Fruit fly (Drosophila melanogaster) whole organism, prepupa: ENCODE data around the gene Bsg.

Experiments used
- CG3032 ChIP-seq: fragments of 200-800 bp; optimal IDR thresholded peaks from 2 replicates; lab custom pipeline; 2019; ENCODE audit warnings: missing biosample characterization, mild to moderate bottlenecking, missing genetic modification characterization, moderate library complexity
- CG4318 ChIP-seq: fragments of 200-800 bp; sonication (Bioruptor generic); optimal IDR thresholded peaks from 3 replicates; lab custom pipeline; 2017; ENCODE audit warnings: missing biosample characterization, mild to moderate bottlenecking, missing genetic modification characterization
- CG6808 ChIP-seq: fragments of 200-800 bp; sonication (Bioruptor generic); optimal IDR thresholded peaks from 3 replicates; lab custom pipeline; 2017; ENCODE audit warnings: missing biosample characterization, missing genetic modification characterization, mild to moderate bottlenecking, moderate library complexity, missing genetic modification reagents
- CG8119 ChIP-seq: fragments of 200-800 bp; sonication (Bioruptor generic); IDR thresholded peaks from 3 replicates; pipeline ENCODE4 v1.3.6; 2022; ENCODE audit warnings: missing biosample characterization, missing genetic modification characterization
- Sox15 ChIP-seq: fragments of 200-800 bp; sonication (Bioruptor generic); optimal IDR thresholded peaks from 3 replicates; lab custom pipeline; 2016; ENCODE audit warnings: missing biosample characterization, missing genetic modification characterization
- dsx ChIP-seq: fragments of 200-800 bp; optimal IDR thresholded peaks from 3 replicates; lab custom pipeline; 2019; ENCODE audit warnings: missing biosample characterization, mild to moderate bottlenecking, missing genetic modification characterization, moderate library complexity; ENCODE audit not compliant: poor library complexity, severe bottlenecking
- vri ChIP-seq: fragments of 200-800 bp; sonication (Bioruptor generic); optimal IDR thresholded peaks from 3 replicates; lab custom pipeline; 2016; ENCODE audit warnings: missing biosample characterization, mild to moderate bottlenecking, missing genetic modification characterization

- TF ChIP-seq vri (GFP tag; lab: Kevin White, UChicago) (peak; percentile 12), CG8119 (no peak), Sox15 (GFP tag; lab: Kevin White, UChicago) (no peak), CG3032 (no peak), CG4318 (GFP tag; lab: Kevin White, UChicago) (no peak), dsx (GFP tag; lab: Kevin White, UChicago) (no peak), CG6808 (GFP tag; lab: Kevin White, UChicago) (no peak)
These were observed 59.5 kb downstream of the Bsg start for dm6 chr2L:8142760-8143159.
